Worm (Caenorhabditis elegans): ENCODE results near the gene cyn-6.

DNA sequence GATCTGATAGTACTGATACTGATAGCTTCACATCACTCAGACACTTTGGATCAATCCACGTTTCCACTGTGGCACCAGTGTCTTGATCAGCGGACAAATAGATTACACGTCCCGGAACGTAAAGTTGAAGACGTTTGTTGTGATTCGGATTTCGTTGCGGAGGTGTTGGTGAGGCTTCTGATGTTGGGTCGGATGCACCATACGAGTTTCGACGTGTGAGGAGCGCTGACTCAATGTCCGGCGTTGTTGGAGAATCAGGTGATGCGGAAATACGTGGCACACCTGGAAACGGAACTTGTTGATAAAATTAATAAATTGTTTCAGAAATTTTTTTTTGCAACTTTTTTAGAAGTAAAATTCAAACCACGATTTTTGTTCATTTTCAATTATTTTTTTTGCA lies 5.6 kb downstream of the cyn-6 start, which contains the start of gene alh-11:
- TF ChIP-seq lin-13 (GFP tag; optimal IDR thresholded peaks at IDR 0.05) = no peak
- no peak for TF ChIP-seq sup-37 (GFP tag; optimal IDR thresholded peaks at IDR 0.05)
